Worm (Caenorhabditis elegans) whole organism, young adult: ENCODE data around the gene F40G12.2.
"Not testable (repeated sequence)": the region's sequence is repeated elsewhere in the genome, so short reads cannot be mapped to it uniquely, and the experiment has no call there.

Experiments
- F57A8.1 ChIP-seq: fragments of 200-800 bp; sonication (Bioruptor generic); optimal IDR thresholded peaks from 2 replicates; lab custom pipeline; 2018; ENCODE audit warnings: mild to moderate bottlenecking, missing genetic modification characterization, moderate library complexity, missing compliant biosample characterization
- Y56A3A.18 ChIP-seq: fragments of 200-800 bp; sonication (Bioruptor generic); IDR thresholded peaks from 2 replicates; pipeline ENCODE4 v1.3.6; 2022; ENCODE audit warnings: missing genetic modification reagents, missing genetic modification characterization, missing compliant biosample characterization
- lin-35 ChIP-seq, 3 experiments: fragments of 150-350 bp in 2 of 3; sonication (generic microtip) in 1 of 3; optimal IDR thresholded peaks; 2 replicates each; lab custom pipeline; 2014 to 2018; ENCODE audit warnings: missing biosample characterization in 3 of 3, missing genetic modification characterization in 3 of 3, missing genetic modification reagents in 3 of 3
- pha-4 ChIP-seq: fragments of 150-350 bp; sonication (generic microtip); optimal IDR thresholded peaks from 2 replicates; lab custom pipeline; 2014; ENCODE audit warnings: missing biosample characterization, missing genetic modification reagents, missing genetic modification characterization
- snpc-1.3 ChIP-seq: sonication (generic microtip); optimal IDR thresholded peaks from 2 replicates; lab custom pipeline; 2017; ENCODE audit warnings: missing genetic modification characterization, mild to moderate bottlenecking, missing compliant biosample characterization, antibody characterized with exemption, moderate library complexity, missing genotype, missing genetic modification reagents; ENCODE audit not compliant: insufficient read depth
- snpc-4 ChIP-seq, 5 experiments: fragments of 150-350 bp in 1 of 5; sonication (generic microtip) in 4 of 5; optimal IDR thresholded peaks; 2 replicates each; lab custom pipeline; 2014 to 2018; ENCODE audit warnings: missing genetic modification characterization in 5 of 5, missing biosample characterization in 3 of 5, antibody characterized with exemption in 2 of 5, mild to moderate bottlenecking in 2 of 5, missing compliant biosample characterization in 2 of 5, missing genotype in 2 of 5, moderate library complexity in 2 of 5, missing genetic modification reagents in 1 of 5
- ztf-22 ChIP-seq: fragments of 200-800 bp; sonication (Bioruptor generic); optimal IDR thresholded peaks from 2 replicates; lab custom pipeline; 2018; ENCODE audit warnings: mild to moderate bottlenecking, missing genetic modification characterization, moderate library complexity, missing compliant biosample characterization

- not testable (repeated sequence) for TF ChIP-seq lin-35 (GFP tag; optimal IDR thresholded peaks at IDR 0.05; lab: Kevin White, UChicago); snpc-4 (GFP tag; optimal IDR thresholded peaks at IDR 0.05; lab: Kevin White, UChicago); snpc-4 (tag; optimal IDR thresholded peaks at IDR 0.05; lab: Kevin White, UChicago); ztf-22 (GFP tag; lab: Kevin White, UChicago); pha-4 (tag; lab: Kevin White, UChicago); F57A8.1 (GFP tag; lab: Kevin White, UChicago); Y56A3A.18; snpc-1.3 (tag; lab: Kevin White, UChicago)
These were observed 46.0 kb upstream of the F40G12.2 start, which contains the start of gene spig-4 for ce11 chrV:14306771-14307170.
